In genomic region chrX:5195462-5196160, ce11 we compare ENCODE assay signal across 5 worm cellular contexts.
TF ChIP-seq lines count a peak whose summit lies in the region.

Gene pqn-62 (plus strand): TSS chrX:5196110.

TF ChIP-seq in whole organism, L1 larva, 84 proteins besides CTCF, POLR2A, EP300 and RAD21:
- peak; percentile 43 for TF ChIP-seq nhr-71 (tag; optimal IDR thresholded peaks at IDR 0.05; lab: Kevin White, UChicago)
- no peak for TF ChIP-seq nhr-28 (tag; optimal IDR thresholded peaks at IDR 0.05; lab: Kevin White, UChicago)
- TF ChIP-seq lin-14 (GFP tag; optimal IDR thresholded peaks at IDR 0.05; lab: Kevin White, UChicago), result peak; percentile 59
- peak; percentile 65 for TF ChIP-seq pag-3 (tag; optimal IDR thresholded peaks at IDR 0.05; lab: Kevin White, UChicago; ENCODE audit: borderline replicate concordance, insufficient read depth)
- no peak for TF ChIP-seq nhr-84 (tag; optimal IDR thresholded peaks at IDR 0.05; lab: Kevin White, UChicago)

TF ChIP-seq in whole organism, L2 larva, 48 proteins besides CTCF, POLR2A, EP300 and RAD21:
- no peak for TF ChIP-seq nhr-11 (tag; optimal IDR thresholded peaks at IDR 0.05; lab: Kevin White, UChicago)
- peak; percentile 41 for TF ChIP-seq F13H6.1 (tag; optimal IDR thresholded peaks at IDR 0.05; lab: Kevin White, UChicago)
- TF ChIP-seq sma-9 (GFP tag; optimal IDR thresholded peaks at IDR 0.05; lab: Kevin White, UChicago), result peak; percentile 24
- TF ChIP-seq sma-9 (tag; optimal IDR thresholded peaks at IDR 0.05; lab: Kevin White, UChicago), result no peak
- TF ChIP-seq nhr-23 (tag; optimal IDR thresholded peaks at IDR 0.05; lab: Kevin White, UChicago), result no peak
TF ChIP-seq in whole organism, L2 larva: peak in this region for 2.

TF ChIP-seq in whole organism, L4 larva, 104 proteins besides CTCF, POLR2A, EP300 and RAD21:
- no peak for TF ChIP-seq zip-11 (GFP tag; IDR thresholded peaks at IDR 0.05; lab: Robert Waterston, UW)
- TF ChIP-seq egl-27 (tag; optimal IDR thresholded peaks at IDR 0.05; lab: Kevin White, UChicago), result no peak
- TF ChIP-seq aha-1 (tag; lab: Kevin White, UChicago), result peak; percentile 74
- no peak for TF ChIP-seq nhr-48 (tag; optimal IDR thresholded peaks at IDR 0.05; lab: Kevin White, UChicago)
- no peak for TF ChIP-seq ceh-32 (tag; optimal IDR thresholded peaks at IDR 0.05; lab: Kevin White, UChicago; ENCODE audit: poor library complexity)
- TF ChIP-seq tra-1 (GFP tag; IDR thresholded peaks at IDR 0.05; lab: Robert Waterston, UW), result 0 out of 2 replicates have a peak, but pooled peaks have one; percentile 6
- no peak for TF ChIP-seq ces-1 (GFP tag; optimal IDR thresholded peaks at IDR 0.05; lab: Kevin White, UChicago)
- TF ChIP-seq spr-3 (GFP tag; optimal IDR thresholded peaks at IDR 0.05; lab: Kevin White, UChicago), result no peak
- peak; percentile 47 for TF ChIP-seq hlh-11 (tag; optimal IDR thresholded peaks at IDR 0.05; lab: Kevin White, UChicago)
- no peak for TF ChIP-seq F37D6.2 (tag; optimal IDR thresholded peaks at IDR 0.05; lab: Kevin White, UChicago)
- TF ChIP-seq ztf-11 (tag; optimal IDR thresholded peaks at IDR 0.05; lab: Kevin White, UChicago), result no peak
TF ChIP-seq in whole organism, L4 larva: peak in this region for 3.

TF ChIP-seq in whole organism, late embryonic, 69 proteins besides CTCF, POLR2A, EP300 and RAD21:
- TF ChIP-seq rnt-1 (tag; optimal IDR thresholded peaks at IDR 0.05; lab: Kevin White, UChicago) (peak; percentile 60), ama-1 (optimal IDR thresholded peaks at IDR 0.05; lab: Kevin White, UChicago) (no peak), ceh-14 (tag; optimal IDR thresholded peaks at IDR 0.05; lab: Kevin White, UChicago) (no peak), hlh-15 (tag; optimal IDR thresholded peaks at IDR 0.05; lab: Kevin White, UChicago) (no peak), Y22D7AL.16 (tag; optimal IDR thresholded peaks at IDR 0.05; lab: Kevin White, UChicago) (no peak), fkh-6 (tag; optimal IDR thresholded peaks at IDR 0.05; lab: Kevin White, UChicago) (no peak), ceh-18 (tag; optimal IDR thresholded peaks at IDR 0.05; lab: Kevin White, UChicago) (peak; percentile 70), ceh-22 (tag; optimal IDR thresholded peaks at IDR 0.05; lab: Kevin White, UChicago) (no peak), mec-3 (tag; optimal IDR thresholded peaks at IDR 0.05; lab: Kevin White, UChicago; ENCODE audit: borderline replicate concordance) (no peak), ceh-34 (tag; optimal IDR thresholded peaks at IDR 0.05; lab: Kevin White, UChicago) (peak; percentile 17), eyg-1 (tag; optimal IDR thresholded peaks at IDR 0.05; lab: Kevin White, UChicago) (no peak), pag-3 (tag; optimal IDR thresholded peaks at IDR 0.05; lab: Kevin White, UChicago; ENCODE audit: borderline replicate concordance) (no peak), nfya-1 (tag; optimal IDR thresholded peaks at IDR 0.05; lab: Kevin White, UChicago) (peak; percentile 22), ceh-45 (GFP tag; IDR thresholded peaks at IDR 0.05; lab: Robert Waterston, UW) (no peak), ets-4 (tag; optimal IDR thresholded peaks at IDR 0.05; lab: Kevin White, UChicago) (no peak), ahr-1 (tag; optimal IDR thresholded peaks at IDR 0.05; lab: Kevin White, UChicago) (no peak), nhr-11 (tag; optimal IDR thresholded peaks at IDR 0.05; lab: Kevin White, UChicago) (no peak), sox-4 (tag; optimal IDR thresholded peaks at IDR 0.05; lab: Kevin White, UChicago) (no peak), ttx-3 (tag; optimal IDR thresholded peaks at IDR 0.05; lab: Kevin White, UChicago) (no peak), ceh-30 (tag; optimal IDR thresholded peaks at IDR 0.05; lab: Kevin White, UChicago) (no peak), unc-55 (GFP tag; optimal IDR thresholded peaks at IDR 0.05; lab: Kevin White, UChicago) (peak; percentile 51), pha-2 (tag; optimal IDR thresholded peaks at IDR 0.05; lab: Kevin White, UChicago) (no peak), K09A11.1 (tag; optimal IDR thresholded peaks at IDR 0.05; lab: Kevin White, UChicago; ENCODE audit: insufficient read depth) (no peak), ceh-19 (GFP tag; optimal IDR thresholded peaks at IDR 0.05; lab: Kevin White, UChicago) (no peak), npax-4 (tag; optimal IDR thresholded peaks at IDR 0.05; lab: Kevin White, UChicago) (no peak)

TF ChIP-seq in whole organism, mixed stage, embryonic, 35 proteins besides CTCF, POLR2A, EP300 and RAD21:
- TF ChIP-seq ham-2 (GFP tag; optimal IDR thresholded peaks at IDR 0.05; lab: Kevin White, UChicago) (no peak), hlh-1 (tag; optimal IDR thresholded peaks at IDR 0.05; lab: Kevin White, UChicago) (peak; percentile 53), unc-120 (tag; optimal IDR thresholded peaks at IDR 0.05; lab: Kevin White, UChicago; ENCODE audit: poor library complexity, severe bottlenecking) (peak; percentile 56), unc-62 (GFP tag; optimal IDR thresholded peaks at IDR 0.05; lab: Kevin White, UChicago) (peak; percentile 31)

Comparison
In these comparisons a context has a peak if more than half of its experiments do, and no peak if none do; other contexts are left out.
1. Of the 29 proteins assayed by ChIP-seq in both whole organism, L4 larva and whole organism, L1 larva: peak only in whole organism, L4 larva: aha-1; only in whole organism, L1 larva: none; in both: none; in neither: 28.